Worm (Caenorhabditis elegans) whole organism, mixed stage, embryonic: Measurements from ENCODE around the gene T05C1.3.

Source experiments
- ces-1 ChIP-seq: fragments of 150-350 bp; optimal IDR thresholded peaks from 2 replicates; lab custom pipeline; 2014; ENCODE audit warnings: missing biosample characterization, missing genetic modification reagents, missing genetic modification characterization
- elt-3 ChIP-seq: fragments of 150-350 bp; optimal IDR thresholded peaks from 2 replicates; lab custom pipeline; 2014; ENCODE audit warnings: missing biosample characterization, missing genetic modification characterization
- mab-5 ChIP-seq: fragments of 150-350 bp; optimal IDR thresholded peaks from 2 replicates; lab custom pipeline; 2014; ENCODE audit warnings: missing biosample characterization, missing genetic modification characterization
- mls-2 ChIP-seq: sonication (generic microtip); optimal IDR thresholded peaks from 2 replicates; lab custom pipeline; 2016; ENCODE audit warnings: mild to moderate bottlenecking, missing genetic modification characterization, moderate library complexity, missing compliant biosample characterization
- nhr-237 ChIP-seq: fragments of 150-350 bp; optimal IDR thresholded peaks from 2 replicates; lab custom pipeline; 2014; ENCODE audit warnings: missing biosample characterization, missing genetic modification characterization
- pha-4 ChIP-seq: fragments of 150-350 bp; optimal IDR thresholded peaks from 2 replicates; lab custom pipeline; 2018; ENCODE audit warnings: missing biosample characterization, missing genetic modification reagents, missing genetic modification characterization

DNA sequence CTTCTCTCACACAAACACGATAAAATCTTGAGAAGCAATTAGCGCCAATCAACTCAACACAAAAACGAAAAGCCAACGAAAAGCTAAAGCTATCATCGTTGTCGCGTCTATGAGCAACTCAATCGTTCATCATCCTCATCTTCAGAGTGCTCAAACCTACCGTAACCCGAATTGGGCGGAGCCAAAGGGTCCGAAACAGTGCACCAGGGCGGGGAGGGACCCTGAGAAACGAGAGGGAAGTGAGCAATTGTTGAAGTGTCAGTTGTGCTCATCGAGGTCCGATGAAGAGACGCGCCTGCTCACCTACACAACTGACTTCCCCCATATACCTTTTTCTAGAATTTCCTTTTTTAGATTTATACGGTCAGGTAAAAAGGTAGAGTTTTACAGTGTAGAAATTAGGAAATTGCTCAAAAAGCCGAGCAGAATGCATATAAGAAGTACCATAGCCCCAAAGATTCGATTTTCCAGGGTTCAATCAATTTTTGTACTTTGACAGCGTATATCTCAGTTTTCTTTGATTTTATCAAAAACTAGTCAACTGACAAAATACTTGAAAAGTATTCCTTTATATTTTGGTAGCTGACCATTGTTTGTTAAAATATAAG lies 29.2 kb upstream of the T05C1.3 start, which contains the start of gene hlh-1:
- TF ChIP-seq ces-1 (GFP tag; lab: Kevin White, UChicago) (no peak), pha-4 (tag; lab: Kevin White, UChicago) (no peak), elt-3 (no peak), nhr-237 (tag; lab: Kevin White, UChicago) (no peak), mab-5 (tag; lab: Kevin White, UChicago) (no peak), mls-2 (no peak)
